Worm (Caenorhabditis elegans): ENCODE results near the gene nadk-2.

ce11 chrII:12080015-12080414 lies 30.6 kb downstream of the nadk-2 start:
- TF ChIP-seq nhr-12 (tag; optimal IDR thresholded peaks at IDR 0.05) (no peak), nhr-6 (tag; optimal IDR thresholded peaks at IDR 0.05) (no peak), unc-62 (GFP tag; optimal IDR thresholded peaks at IDR 0.05) (no peak), peb-1 (tag; optimal IDR thresholded peaks at IDR 0.05) (no peak), alr-1 (tag; optimal IDR thresholded peaks at IDR 0.05) (no peak), lsy-2 (tag; optimal IDR thresholded peaks at IDR 0.05) (no peak), unc-55 (GFP tag; optimal IDR thresholded peaks at IDR 0.05) (no peak), skn-1 (tag; optimal IDR thresholded peaks at IDR 0.05) (no peak), aly-2 (tag; optimal IDR thresholded peaks at IDR 0.05) (no peak), nhr-25 (tag; optimal IDR thresholded peaks at IDR 0.05) (no peak), snpc-4 (tag; optimal IDR thresholded peaks at IDR 0.05) (no peak)
